Fruit fly (Drosophila melanogaster): ENCODE results near the gene dpr17.

DNA sequence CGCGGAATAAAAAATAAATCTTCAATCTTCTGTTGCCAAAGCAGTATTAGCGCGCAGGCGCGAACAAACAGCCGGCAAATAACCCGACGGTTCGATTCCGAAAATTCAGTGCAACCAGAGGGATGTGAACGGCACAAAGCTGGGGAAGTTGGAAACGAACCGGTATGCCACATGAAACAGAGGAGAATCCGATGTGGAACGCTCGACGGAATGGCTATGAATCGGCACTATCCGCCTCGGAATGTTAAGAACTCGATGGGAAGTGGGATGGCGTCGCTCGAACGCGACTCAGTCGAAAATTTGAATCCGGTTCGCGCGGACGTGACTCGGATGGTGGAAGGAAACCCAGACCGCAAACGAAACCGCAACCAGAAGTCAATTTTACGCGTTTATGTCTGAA is at the start of gene dpr17:
- TF ChIP-seq CG7101 (tag; optimal IDR thresholded peaks at IDR 0.05), result no peak
- no peak for TF ChIP-seq CG1620 (GFP tag; optimal IDR thresholded peaks at IDR 0.05)
- TF ChIP-seq CG12768 (GFP tag; optimal IDR thresholded peaks at IDR 0.05), result no peak
- no peak for TF ChIP-seq CG7045 (GFP tag; optimal IDR thresholded peaks at IDR 0.05)
- no peak for TF ChIP-seq tj (GFP tag; optimal IDR thresholded peaks at IDR 0.05)
- TF ChIP-seq Mnt (GFP tag; optimal IDR thresholded peaks at IDR 0.05), result no peak
- TF ChIP-seq cic (GFP tag; optimal IDR thresholded peaks at IDR 0.05), result no peak
- TF ChIP-seq kay (GFP tag; ENCODE audit: borderline replicate concordance), result no peak
- no peak for TF ChIP-seq toe (GFP tag; optimal IDR thresholded peaks at IDR 0.05)
- no peak for TF ChIP-seq CG14711 (tag; optimal IDR thresholded peaks at IDR 0.05)
- TF ChIP-seq Clk (GFP tag; optimal IDR thresholded peaks at IDR 0.05), result no peak
- no peak for TF ChIP-seq CG33017 (tag; optimal IDR thresholded peaks at IDR 0.05)
- no peak for TF ChIP-seq Crg-1 (GFP tag; optimal IDR thresholded peaks at IDR 0.05)
- peak; percentile 94 for TF ChIP-seq pad (GFP tag; optimal IDR thresholded peaks at IDR 0.05)
